ENCODE assay signal across 1 worm cellular context in genomic region chrIV:14224912-14225311, ce11.
TF ChIP-seq lines count a peak whose summit lies in the region.

No protein-coding gene starts in this region.

TF ChIP-seq in whole organism, L4 larva, 104 proteins besides CTCF, POLR2A, EP300 and RAD21 (continued from another document):
- TF ChIP-seq mxl-2 (GFP tag; conservative IDR thresholded peaks at IDR 0.05; lab: Robert Waterston, UW): peak; percentile 70
- no peak for TF ChIP-seq ceh-32 (tag; optimal IDR thresholded peaks at IDR 0.05; lab: Kevin White, UChicago; ENCODE audit: poor library complexity)
- no peak; the same call in 1 of the 2 replicates for TF ChIP-seq F26F4.8 (GFP tag; conservative IDR thresholded peaks at IDR 0.05; lab: Robert Waterston, UW)
- no peak for TF ChIP-seq lin-39 (tag; optimal IDR thresholded peaks at IDR 0.05; lab: Kevin White, UChicago)
- TF ChIP-seq F37D6.2 (tag; optimal IDR thresholded peaks at IDR 0.05; lab: Kevin White, UChicago): no peak
- no peak for TF ChIP-seq zfp-2 (tag; optimal IDR thresholded peaks at IDR 0.05; lab: Kevin White, UChicago)
- peak; percentile 80 for TF ChIP-seq ceh-20 (GFP tag; IDR thresholded peaks at IDR 0.05; lab: Robert Waterston, UW)
- peak; percentile 19 for TF ChIP-seq zip-2 (tag; optimal IDR thresholded peaks at IDR 0.05; lab: Kevin White, UChicago)
- TF ChIP-seq aha-1 (tag; lab: Kevin White, UChicago): peak; percentile 92
- no peak for TF ChIP-seq tag-97 (GFP tag; IDR thresholded peaks at IDR 0.05; lab: Robert Waterston, UW)
- TF ChIP-seq lin-1 (GFP tag; IDR thresholded peaks at IDR 0.05; lab: Robert Waterston, UW): no peak; the same call in 1 of the 2 replicates
- no peak for TF ChIP-seq duxl-1 (tag; optimal IDR thresholded peaks at IDR 0.05; lab: Kevin White, UChicago; ENCODE audit: poor library complexity)
- 0 out of 2 replicates have a peak, but pooled peaks have one; percentile 16 for TF ChIP-seq lin-29 (GFP tag; IDR thresholded peaks at IDR 0.05; lab: Robert Waterston, UW)
- no peak; the same call in 1 of the 2 replicates for TF ChIP-seq hmg-1.1 (GFP tag; IDR thresholded peaks at IDR 0.05; lab: Robert Waterston, UW)
- TF ChIP-seq pqm-1 (tag; optimal IDR thresholded peaks at IDR 0.05; lab: Kevin White, UChicago): no peak
- peak; percentile 56 for TF ChIP-seq lin-13 (GFP tag; optimal IDR thresholded peaks at IDR 0.05; lab: Kevin White, UChicago)
- TF ChIP-seq daf-8 (GFP tag; IDR thresholded peaks at IDR 0.05; lab: Robert Waterston, UW): no peak
- no peak; the same call in 1 of the 2 replicates for TF ChIP-seq lim-7 (GFP tag; IDR thresholded peaks at IDR 0.05; lab: Robert Waterston, UW)
- TF ChIP-seq nhr-77 (tag; optimal IDR thresholded peaks at IDR 0.05; lab: Kevin White, UChicago): no peak
- TF ChIP-seq mdl-1 (tag; optimal IDR thresholded peaks at IDR 0.05; lab: Kevin White, UChicago): peak in 1 of 2 experiments; percentile 15
- TF ChIP-seq ZK337.2 (GFP tag; IDR thresholded peaks at IDR 0.05; lab: Robert Waterston, UW): peak; percentile 62; the same call in 1 of the 2 replicates
- peak; percentile 5 for TF ChIP-seq sdz-12 (GFP tag; optimal IDR thresholded peaks at IDR 0.05; lab: Kevin White, UChicago)
- peak; percentile 80 for TF ChIP-seq F49E8.2 (tag; optimal IDR thresholded peaks at IDR 0.05; lab: Kevin White, UChicago; ENCODE audit: borderline replicate concordance)
- peak; percentile 49 for TF ChIP-seq snpc-4 (tag; optimal IDR thresholded peaks at IDR 0.05; lab: Kevin White, UChicago)
- peak; percentile 79 for TF ChIP-seq vab-7 (GFP tag; IDR thresholded peaks at IDR 0.05; lab: Robert Waterston, UW)
- TF ChIP-seq mes-2 (tag; optimal IDR thresholded peaks at IDR 0.05; lab: Kevin White, UChicago; ENCODE audit: poor library complexity, severe bottlenecking): no peak
- peak; percentile 34 for TF ChIP-seq mxl-3 (GFP tag; optimal IDR thresholded peaks at IDR 0.05; lab: Kevin White, UChicago)
- no peak for TF ChIP-seq egl-27 (tag; optimal IDR thresholded peaks at IDR 0.05; lab: Kevin White, UChicago)
- TF ChIP-seq T20F7.1 (GFP tag; optimal IDR thresholded peaks at IDR 0.05; lab: Kevin White, UChicago): peak; percentile 28
- peak; percentile 54; the same call in 1 of the 2 replicates for TF ChIP-seq F44E2.7 (GFP tag; IDR thresholded peaks at IDR 0.05; lab: Robert Waterston, UW)
- TF ChIP-seq dmd-9 (GFP tag; IDR thresholded peaks at IDR 0.05; lab: Robert Waterston, UW): peak; percentile 76
- no peak for TF ChIP-seq nhr-76 (tag; optimal IDR thresholded peaks at IDR 0.05; lab: Kevin White, UChicago)
- TF ChIP-seq tra-1 (GFP tag; IDR thresholded peaks at IDR 0.05; lab: Robert Waterston, UW): peak; percentile 74; the same call in 1 of the 2 replicates
- no peak for TF ChIP-seq nhr-237 (tag; optimal IDR thresholded peaks at IDR 0.05; lab: Kevin White, UChicago)
- TF ChIP-seq lsy-2 (tag; optimal IDR thresholded peaks at IDR 0.05; lab: Kevin White, UChicago): no peak
- peak in 1 of 2 experiments; percentile 83; a peak in 2 of 4 replicates for TF ChIP-seq madf-5 (GFP tag; IDR thresholded peaks at IDR 0.05; lab: Robert Waterston, UW)
- TF ChIP-seq set-16 (GFP tag; IDR thresholded peaks at IDR 0.05; lab: Robert Waterston, UW): no peak
- TF ChIP-seq nhr-11 (tag; optimal IDR thresholded peaks at IDR 0.05; lab: Kevin White, UChicago): no peak
- TF ChIP-seq dmd-8 (GFP tag; IDR thresholded peaks at IDR 0.05; lab: Robert Waterston, UW): no peak; the same call in 1 of the 2 replicates
- no peak for TF ChIP-seq gei-8 (GFP tag; optimal IDR thresholded peaks at IDR 0.05; lab: Kevin White, UChicago)
- TF ChIP-seq D1046.2 (GFP tag; IDR thresholded peaks at IDR 0.05; lab: Robert Waterston, UW): no peak
- TF ChIP-seq ztf-7 (tag; optimal IDR thresholded peaks at IDR 0.05; lab: Kevin White, UChicago): peak; percentile 76
- TF ChIP-seq hif-1 (tag; optimal IDR thresholded peaks at IDR 0.05; lab: Kevin White, UChicago): peak; percentile 52 to 86
- no peak for TF ChIP-seq skn-1 (tag; optimal IDR thresholded peaks at IDR 0.05; lab: Kevin White, UChicago)
- no peak for TF ChIP-seq nhr-10 (tag; optimal IDR thresholded peaks at IDR 0.05; lab: Kevin White, UChicago)
- TF ChIP-seq lir-3 (tag; optimal IDR thresholded peaks at IDR 0.05; lab: Kevin White, UChicago): peak; percentile 36
- no peak for TF ChIP-seq R02D3.7 (tag; optimal IDR thresholded peaks at IDR 0.05; lab: Kevin White, UChicago)
- TF ChIP-seq ZK546.5 (tag; optimal IDR thresholded peaks at IDR 0.05; lab: Kevin White, UChicago): no peak
- peak; percentile 82; the same call in 1 of the 2 replicates for TF ChIP-seq mdt-29 (GFP tag; IDR thresholded peaks at IDR 0.05; lab: Robert Waterston, UW)
- no peak for TF ChIP-seq ama-1 (optimal IDR thresholded peaks at IDR 0.05; lab: Kevin White, UChicago)
- peak; percentile 86 for TF ChIP-seq madf-9 (GFP tag; conservative IDR thresholded peaks at IDR 0.05; lab: Robert Waterston, UW)
- TF ChIP-seq spr-1 (tag; optimal IDR thresholded peaks at IDR 0.05; lab: Kevin White, UChicago): peak; percentile 67
- peak; percentile 60 for TF ChIP-seq rbr-2 (tag; optimal IDR thresholded peaks at IDR 0.05; lab: Kevin White, UChicago)
- TF ChIP-seq Y48G9A.11 (GFP tag; IDR thresholded peaks at IDR 0.05; lab: Robert Waterston, UW): peak; percentile 64; the same call in 1 of the 2 replicates
- peak; percentile 62; the same call in 1 of the 2 replicates for TF ChIP-seq Y105C5A.15 (GFP tag; IDR thresholded peaks at IDR 0.05; lab: Robert Waterston, UW)
- TF ChIP-seq daf-19 (GFP tag; conservative IDR thresholded peaks at IDR 0.05; lab: Robert Waterston, UW): peak; percentile 82
- peak; percentile 21 for TF ChIP-seq dpl-1 (GFP tag; optimal IDR thresholded peaks at IDR 0.05; lab: Kevin White, UChicago)
- TF ChIP-seq dmd-6 (GFP tag; IDR thresholded peaks at IDR 0.05; lab: Robert Waterston, UW): no peak
- no peak for TF ChIP-seq egl-43 (GFP tag; IDR thresholded peaks at IDR 0.05; lab: Robert Waterston, UW)
- no peak for TF ChIP-seq mep-1 (tag; optimal IDR thresholded peaks at IDR 0.05; lab: Kevin White, UChicago)
- TF ChIP-seq pha-4 (GFP tag; IDR thresholded peaks at IDR 0.05; lab: Robert Waterston, UW): peak; percentile 80; the same call in 1 of the 2 replicates
- no peak for TF ChIP-seq pha-4 (tag; optimal IDR thresholded peaks at IDR 0.05; lab: Kevin White, UChicago)
- TF ChIP-seq fos-1 (tag; optimal IDR thresholded peaks at IDR 0.05; lab: Kevin White, UChicago): no peak
- TF ChIP-seq attf-4 (tag; optimal IDR thresholded peaks at IDR 0.05; lab: Kevin White, UChicago): no peak
- no peak for TF ChIP-seq ces-1 (GFP tag; optimal IDR thresholded peaks at IDR 0.05; lab: Kevin White, UChicago)
- TF ChIP-seq fkh-10 (GFP tag; optimal IDR thresholded peaks at IDR 0.05; lab: Kevin White, UChicago): no peak
- TF ChIP-seq nhr-48 (tag; optimal IDR thresholded peaks at IDR 0.05; lab: Kevin White, UChicago): peak; percentile 38
- TF ChIP-seq lin-15B (tag; optimal IDR thresholded peaks at IDR 0.05; lab: Kevin White, UChicago): no peak
- TF ChIP-seq dve-1 (tag; optimal IDR thresholded peaks at IDR 0.05; lab: Kevin White, UChicago; ENCODE audit: insufficient read depth): no peak
- TF ChIP-seq daf-16 (GFP tag; optimal IDR thresholded peaks at IDR 0.05; lab: Kevin White, UChicago): peak; percentile 45 to 56
- peak; percentile 42 for TF ChIP-seq daf-16 (tag; optimal IDR thresholded peaks at IDR 0.05; lab: Kevin White, UChicago)
- peak; percentile 33 for TF ChIP-seq nhr-111 (GFP tag; optimal IDR thresholded peaks at IDR 0.05; lab: Kevin White, UChicago)
- peak; percentile 11 for TF ChIP-seq nhr-28 (tag; optimal IDR thresholded peaks at IDR 0.05; lab: Kevin White, UChicago)
- TF ChIP-seq unc-62 (GFP tag; optimal IDR thresholded peaks at IDR 0.05 in 1 of 2; lab: Kevin White, UChicago): peak in 1 of 2 experiments; percentile 20
- no peak for TF ChIP-seq unc-62 (tag; optimal IDR thresholded peaks at IDR 0.05; lab: Kevin White, UChicago)
- no peak for TF ChIP-seq ceh-62 (tag; optimal IDR thresholded peaks at IDR 0.05; lab: Kevin White, UChicago)
- TF ChIP-seq hlh-30 (tag; optimal IDR thresholded peaks at IDR 0.05; lab: Kevin White, UChicago; ENCODE audit: insufficient read depth): no peak
- TF ChIP-seq ztf-11 (tag; optimal IDR thresholded peaks at IDR 0.05; lab: Kevin White, UChicago): no peak
- peak; percentile 58 for TF ChIP-seq unc-130 (GFP tag; optimal IDR thresholded peaks at IDR 0.05; lab: Kevin White, UChicago)
- TF ChIP-seq zfp-3 (GFP tag; conservative IDR thresholded peaks at IDR 0.05; lab: Robert Waterston, UW): no peak
- TF ChIP-seq php-3 (GFP tag; IDR thresholded peaks at IDR 0.05; lab: Robert Waterston, UW): no peak; the same call in 1 of the 2 replicates
